Worm (Caenorhabditis elegans) whole organism, late embryonic: ENCODE results near the gene F15E6.6.

Experiments
- T23F11.4 ChIP-seq: fragments of 200-800 bp; sonication (Bioruptor generic); optimal IDR thresholded peaks from 2 replicates; lab custom pipeline; 2018; ENCODE audit warnings: mild to moderate bottlenecking, missing genetic modification characterization, missing compliant biosample characterization
- ceh-18 ChIP-seq: sonication (generic microtip); optimal IDR thresholded peaks from 2 replicates; lab custom pipeline; 2016; ENCODE audit warnings: missing genetic modification characterization, missing compliant biosample characterization
- dve-1 ChIP-seq: sonication (generic microtip); optimal IDR thresholded peaks from 2 replicates; lab custom pipeline; 2017; ENCODE audit warnings: antibody characterized with exemption, mild to moderate bottlenecking, missing genetic modification characterization, missing compliant biosample characterization
- sox-4 ChIP-seq: sonication (generic microtip); optimal IDR thresholded peaks from 2 replicates; lab custom pipeline; 2017; ENCODE audit warnings: mild to moderate bottlenecking, missing genetic modification characterization, inconsistent platforms, missing compliant biosample characterization

DNA sequence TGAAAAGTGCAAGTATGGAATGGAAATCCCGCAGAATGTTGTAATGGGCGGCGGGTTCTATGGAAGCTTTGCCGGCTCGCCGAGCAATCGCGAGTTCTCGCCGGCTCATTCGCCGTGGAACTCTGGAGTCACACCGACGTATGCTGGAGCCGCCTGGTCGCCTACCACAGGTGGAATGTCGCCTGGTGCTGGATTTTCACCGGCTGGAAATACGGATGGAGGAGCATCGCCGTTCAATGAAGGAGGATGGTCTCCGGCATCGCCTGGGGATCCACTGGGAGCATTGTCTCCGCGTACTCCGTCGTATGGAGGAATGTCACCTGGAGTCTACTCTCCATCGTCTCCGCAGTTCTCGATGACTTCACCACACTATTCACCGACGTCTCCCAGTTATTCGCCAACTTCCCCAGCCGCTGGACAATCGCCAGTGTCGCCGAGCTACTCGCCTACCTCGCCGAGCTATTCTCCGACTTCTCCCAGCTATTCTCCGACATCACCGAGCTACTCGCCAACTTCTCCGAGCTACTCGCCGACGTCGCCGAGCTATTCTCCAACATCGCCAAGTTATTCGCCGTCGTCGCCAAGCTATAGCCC is 28.8 kb downstream of the F15E6.6 start:
- no peak for TF ChIP-seq T23F11.4 (GFP tag; lab: Kevin White, UChicago)
- no peak for TF ChIP-seq sox-4 (tag; lab: Kevin White, UChicago)
- TF ChIP-seq dve-1 (tag; lab: Kevin White, UChicago): no peak
- TF ChIP-seq ceh-18 (tag; lab: Kevin White, UChicago): no peak
